Fruit fly (Drosophila melanogaster) ovary, adult (tissue): Measurements from ENCODE around the gene dsx.
A peak's percentile ranks its signal among the peaks of the same experiment; 100 is the strongest.

Experiments used
- CG17801 ChIP-seq: fragments of 200-800 bp; optimal IDR thresholded peaks from 2 replicates; lab custom pipeline; 2019; ENCODE audit warnings: missing biosample characterization, mild to moderate bottlenecking, missing genetic modification characterization, moderate library complexity; ENCODE audit not compliant: partially characterized antibody

dsx gene

DNA sequence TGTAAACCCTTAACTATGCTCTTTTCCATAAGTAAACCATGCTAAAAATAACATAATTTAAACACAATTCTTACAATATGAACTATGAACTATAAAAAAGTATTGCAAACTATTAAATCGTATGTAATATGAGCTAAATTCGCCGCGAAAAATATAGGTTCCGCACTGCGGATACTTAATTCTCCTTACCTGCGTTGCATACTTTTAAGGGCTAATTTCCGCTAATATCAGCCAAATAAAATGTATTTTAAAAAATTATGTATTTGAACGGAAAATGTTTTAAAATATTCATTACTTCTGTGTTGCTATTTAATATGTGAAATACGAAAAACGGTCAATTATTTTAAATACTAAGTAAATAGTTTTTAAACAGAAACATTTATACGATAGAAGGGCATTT lies at the start of gene dsx:
TSS of gene dsx (minus strand) at position 62 of the 400 bp plus-strand sequence.
- TF ChIP-seq CG17801 (GFP tag; lab: Kevin White, UChicago) = no peak

DNA sequence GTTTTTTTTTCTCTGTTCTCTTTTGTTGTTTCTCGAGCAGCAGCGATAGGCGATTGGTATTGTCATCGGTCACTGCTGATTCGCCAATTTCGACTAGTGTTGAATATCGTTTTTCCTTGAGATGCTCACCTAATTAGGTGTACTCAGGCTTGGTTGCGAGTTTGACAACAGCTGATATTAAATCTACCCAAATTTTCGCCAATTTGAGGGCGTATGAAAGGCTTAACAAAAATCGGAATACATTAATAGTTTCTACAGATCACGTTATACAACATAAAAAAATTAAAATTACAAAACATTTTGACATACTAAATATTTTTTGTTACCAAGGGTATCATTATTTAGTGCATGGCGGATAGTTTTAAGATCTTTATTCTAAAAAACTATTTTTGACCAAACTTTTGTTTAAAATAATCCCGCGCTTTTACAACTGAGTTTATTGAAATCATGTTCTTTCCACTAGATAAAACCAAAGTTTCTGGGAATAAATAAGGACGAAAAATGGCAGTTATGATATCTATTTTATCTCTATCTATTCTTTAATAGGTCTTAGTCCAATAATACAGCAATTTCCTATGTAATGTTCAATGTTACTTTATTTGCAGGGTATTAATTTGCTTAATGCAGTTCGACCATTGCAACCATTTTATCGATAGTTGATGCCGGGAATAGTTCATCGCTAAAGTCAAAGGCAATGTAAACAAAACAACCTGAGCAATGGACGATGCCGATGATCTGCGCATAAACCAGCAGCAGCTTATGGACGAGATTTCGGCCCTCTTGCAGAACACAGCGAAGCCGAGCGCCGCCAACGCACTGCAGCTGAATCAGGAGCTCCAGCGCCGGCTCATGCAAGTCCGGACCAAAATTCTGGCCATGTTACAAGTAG lies 46.2 kb upstream of the dsx start, which contains the start of the genes CG10435 and Pbp95:
TSS of gene CG10435 (minus strand) at position 81 of the 889 bp plus-strand sequence.
TSS of gene Pbp95 (plus strand) at position 671 of the 889 bp plus-strand sequence.
- peak; percentile 66 for TF ChIP-seq CG17801 (GFP tag; lab: Kevin White, UChicago)

DNA sequence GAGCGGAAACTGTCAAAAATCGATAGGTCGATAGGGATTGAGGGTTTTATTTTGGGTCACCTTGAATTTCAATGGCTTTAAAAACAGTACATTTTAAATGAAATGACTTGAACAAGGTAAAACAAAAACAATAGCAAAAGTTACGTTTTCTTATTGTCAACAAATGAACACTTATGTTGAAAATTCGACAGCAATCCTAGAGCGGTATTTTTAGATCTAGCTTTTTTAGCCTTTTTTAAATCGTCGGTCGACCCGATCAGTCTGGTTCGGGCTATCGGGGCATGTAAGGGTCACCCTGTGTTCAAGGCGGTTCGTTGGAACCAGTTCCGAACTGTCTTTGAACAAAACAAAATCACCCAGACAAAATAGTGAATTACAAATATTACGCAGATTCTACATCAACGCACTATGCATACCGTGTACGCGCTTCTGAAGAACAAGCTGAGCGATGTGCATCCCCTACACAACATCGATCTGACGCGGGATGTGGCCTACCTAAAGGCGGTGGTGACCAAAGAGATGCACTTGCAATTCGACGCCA lies 41.9 kb upstream of the dsx start, which contains the start of the genes CG11052 and CG3223:
TSS of gene CG11052 (minus strand) at position 218 of the 541 bp plus-strand sequence.
TSS of gene CG3223 (plus strand) at position 321 of the 541 bp plus-strand sequence.
- peak; percentile 26 for TF ChIP-seq CG17801 (GFP tag; lab: Kevin White, UChicago)

DNA sequence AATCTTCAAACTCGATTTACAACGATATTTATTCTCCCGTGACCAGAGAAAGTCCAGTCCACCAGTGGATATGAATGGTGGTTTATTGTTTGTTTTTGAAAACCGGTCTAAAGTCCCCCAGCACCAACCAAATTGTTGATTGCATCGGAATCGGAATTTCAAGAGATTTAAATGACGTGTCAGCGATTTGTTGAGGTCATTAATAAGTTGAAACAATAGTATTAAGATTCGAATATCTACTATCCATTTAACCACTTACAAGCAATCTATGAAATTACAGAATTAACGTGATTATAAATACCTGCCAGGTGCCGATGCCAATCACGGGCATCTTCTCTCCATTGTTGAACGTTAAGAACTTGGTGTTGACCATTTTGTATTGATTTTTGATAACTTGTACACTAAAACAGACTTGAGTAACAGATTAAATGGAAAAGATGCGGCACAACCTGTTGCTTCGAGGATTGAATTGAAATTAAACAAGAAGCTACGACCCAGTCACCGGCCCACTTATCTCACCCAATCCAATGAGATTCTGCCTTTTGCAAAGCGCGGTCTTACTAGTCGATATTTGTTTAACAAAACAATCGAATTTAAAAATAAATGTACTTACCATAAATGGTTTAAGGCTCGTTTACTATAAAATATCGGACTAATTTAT lies 40.5 kb upstream of the dsx start, which contains the start of gene CG2767:
TSS of gene CG2767 (minus strand) at position 516 of the 661 bp plus-strand sequence.
- no peak for TF ChIP-seq CG17801 (GFP tag; lab: Kevin White, UChicago)

DNA sequence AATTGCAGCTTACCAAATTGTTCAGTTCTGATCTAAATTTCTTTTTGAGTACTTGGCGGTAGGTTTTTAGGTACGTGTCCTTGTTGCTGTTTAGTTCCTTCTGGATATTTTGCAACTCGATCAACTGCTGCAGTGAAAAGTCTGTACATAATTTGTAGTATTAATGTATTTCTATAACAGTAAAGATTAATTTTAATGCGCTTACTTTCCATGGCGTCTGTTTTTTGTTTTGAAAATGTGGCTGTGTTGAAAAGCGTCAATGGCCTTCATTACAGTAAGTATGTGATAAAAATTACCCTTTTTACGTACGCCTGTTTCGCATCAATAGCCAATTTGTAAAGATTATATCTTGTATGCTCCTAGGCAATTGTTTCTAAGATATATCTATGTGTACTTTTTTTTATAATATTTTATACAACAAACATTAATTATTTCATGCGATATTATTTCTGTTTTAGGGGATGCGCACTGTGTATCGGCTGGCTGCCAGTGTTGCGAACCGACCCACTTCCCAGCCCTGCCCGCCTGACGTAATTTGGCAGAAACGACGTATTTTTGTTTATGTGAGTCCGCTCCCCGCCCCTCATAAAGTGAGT lies 34.0 kb upstream of the dsx start, which contains the start of the genes Kmn2 and CG2698:
TSS of gene Kmn2 (minus strand) at position 236 of the 596 bp plus-strand sequence.
TSS of gene CG2698 (plus strand) at position 489 of the 596 bp plus-strand sequence.
- peak; percentile 90 for TF ChIP-seq CG17801 (GFP tag; lab: Kevin White, UChicago)

DNA sequence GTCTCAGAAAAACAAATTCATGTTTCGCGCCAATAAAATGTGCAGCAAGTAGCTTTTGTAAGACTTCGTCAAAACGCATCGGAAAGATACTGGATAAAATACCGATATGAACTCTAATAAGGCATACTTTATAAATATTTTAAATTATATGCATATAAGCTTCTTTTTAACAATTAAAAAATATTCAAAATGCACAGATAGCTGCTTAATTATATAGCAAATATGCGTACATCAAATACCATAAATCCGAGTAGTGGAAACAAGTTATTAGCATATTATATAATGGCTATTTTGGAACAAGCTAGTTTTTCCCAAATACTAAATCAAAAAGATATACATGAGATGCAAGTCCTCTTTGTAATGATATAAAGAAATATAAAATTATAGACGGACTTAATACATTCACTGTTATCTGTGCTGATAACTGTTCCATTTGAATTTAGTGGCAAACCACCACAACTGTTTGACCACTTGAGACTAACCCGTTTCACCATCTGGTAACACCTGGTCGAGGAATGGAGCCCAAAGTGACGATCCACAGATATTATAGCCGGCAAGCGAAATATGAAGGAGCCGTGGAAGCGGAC lies 32.4 kb upstream of the dsx start, which contains the start of gene PIG-H:
TSS of gene PIG-H (plus strand) at position 303 of the 587 bp plus-strand sequence.
- TF ChIP-seq CG17801 (GFP tag; lab: Kevin White, UChicago) = no peak

DNA sequence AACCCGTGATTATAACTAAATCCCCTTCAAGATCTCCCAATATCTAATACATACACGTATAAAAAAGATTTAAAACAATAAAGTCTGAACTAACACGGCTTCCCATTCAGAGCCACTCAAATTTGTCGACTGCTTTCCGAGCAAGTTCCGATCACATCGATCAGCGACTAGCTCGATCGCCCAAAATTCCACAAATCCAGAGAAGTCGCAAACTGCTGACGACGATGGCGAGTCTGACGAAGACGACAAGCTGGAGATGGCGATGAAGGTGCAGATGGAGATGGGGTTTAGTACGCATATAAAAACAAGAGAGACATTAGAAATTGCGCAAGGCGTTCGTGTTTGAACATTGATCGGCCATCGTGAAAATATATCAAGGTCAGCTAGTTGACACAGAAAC lies 31.6 kb upstream of the dsx start:
- TF ChIP-seq CG17801 (GFP tag; lab: Kevin White, UChicago) = no peak

DNA sequence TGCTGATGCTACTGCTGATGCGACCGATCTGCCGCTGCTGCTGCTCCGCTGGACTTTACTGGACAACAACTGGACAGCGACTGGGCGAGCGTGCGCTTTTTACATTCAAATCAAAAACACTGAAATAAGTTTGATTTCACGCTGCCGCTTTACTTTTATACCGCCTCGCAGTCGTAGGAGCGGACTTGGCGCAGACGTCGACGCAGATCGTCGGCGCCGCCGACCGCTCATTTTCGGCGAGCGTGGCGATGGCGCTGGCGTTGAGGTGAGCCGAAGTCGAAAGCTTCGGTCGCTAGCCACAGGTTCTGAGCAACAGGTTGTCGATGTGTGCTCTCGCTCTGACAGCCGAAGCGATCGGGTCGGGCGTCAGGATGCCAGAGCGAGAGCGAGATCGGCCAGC lies 28.5 kb upstream of the dsx start, which contains the start of gene Elovl7:
TSS of gene Elovl7 (minus strand) at position 131 of the 400 bp plus-strand sequence.
- no peak for TF ChIP-seq CG17801 (GFP tag; lab: Kevin White, UChicago)

DNA sequence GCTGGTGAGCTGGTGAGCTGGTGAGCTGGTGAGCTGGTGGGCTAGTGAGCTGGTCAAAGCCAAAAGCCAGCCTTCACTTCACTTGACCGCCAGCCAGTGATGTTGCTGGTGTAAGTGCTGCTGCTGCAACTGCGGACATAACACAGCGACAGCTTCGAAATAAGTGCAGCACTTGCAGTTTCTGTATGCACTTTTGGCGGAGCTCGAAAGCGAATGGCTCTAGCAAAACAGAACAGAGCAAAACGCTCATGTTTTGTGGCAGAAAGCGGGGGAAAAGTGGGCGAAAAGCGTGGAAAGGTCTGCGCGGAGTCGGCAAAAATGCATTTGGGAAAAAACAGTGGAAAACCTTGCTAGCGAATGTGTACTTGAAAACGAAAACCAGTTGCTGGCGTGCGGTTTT lies 27.4 kb upstream of the dsx start:
- no peak for TF ChIP-seq CG17801 (GFP tag; lab: Kevin White, UChicago)

DNA sequence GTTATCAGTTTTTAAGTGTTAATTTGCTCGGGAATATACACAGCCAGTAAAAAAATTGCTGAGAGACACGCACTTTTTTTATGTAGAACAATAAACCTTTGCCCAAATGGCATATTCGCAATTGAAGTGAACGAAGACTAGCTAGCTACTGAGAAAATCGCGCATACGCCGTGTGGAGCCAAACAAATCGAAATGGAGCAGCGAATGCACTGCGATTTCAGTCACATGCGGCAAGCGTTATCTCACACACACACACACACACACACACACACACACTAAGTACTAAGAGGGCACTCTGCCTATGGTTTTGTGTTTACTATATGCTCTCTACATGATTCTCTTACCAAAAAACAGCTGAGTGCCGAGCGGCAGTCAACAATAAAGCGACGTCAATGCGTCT lies 26.3 kb upstream of the dsx start:
- no peak for TF ChIP-seq CG17801 (GFP tag; lab: Kevin White, UChicago)

DNA sequence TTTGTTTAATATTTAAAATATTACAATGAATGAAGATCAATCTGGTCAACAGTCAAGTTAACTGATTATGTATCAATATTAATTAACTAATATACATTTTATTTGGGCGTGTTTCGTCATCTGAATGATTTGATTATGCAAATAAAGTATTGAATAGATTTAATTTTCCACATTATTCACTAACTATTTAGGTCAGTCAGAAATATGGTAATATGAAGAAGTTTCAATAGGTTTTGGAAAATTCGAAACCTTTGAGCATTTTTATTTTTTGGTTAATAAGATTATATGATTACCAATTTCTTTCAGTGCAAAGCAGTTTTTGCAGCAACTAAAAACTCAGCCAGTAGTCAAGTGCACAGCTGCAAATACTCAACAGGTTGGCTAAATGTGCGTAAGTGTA lies 24.9 kb upstream of the dsx start:
- no peak for TF ChIP-seq CG17801 (GFP tag; lab: Kevin White, UChicago)

DNA sequence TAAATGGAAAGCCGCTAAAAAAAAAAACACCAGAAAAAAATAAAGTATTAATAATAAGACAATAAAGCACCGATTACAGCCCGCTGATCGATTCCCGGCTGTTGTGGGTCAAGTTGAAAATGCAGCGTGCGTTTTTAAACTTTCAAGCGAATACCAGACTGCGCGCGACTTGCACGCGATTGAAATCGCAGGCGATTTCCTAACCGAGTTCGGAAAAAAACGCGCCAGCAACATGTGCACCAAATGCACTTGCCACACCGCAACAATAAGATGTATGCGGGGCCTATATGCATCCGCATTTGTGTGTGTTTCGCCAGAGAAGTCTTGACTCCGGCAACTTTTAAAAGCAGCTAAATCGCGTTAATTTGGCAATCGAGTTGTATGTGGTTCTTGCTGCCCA lies 24.2 kb upstream of the dsx start:
- no peak for TF ChIP-seq CG17801 (GFP tag; lab: Kevin White, UChicago)

DNA sequence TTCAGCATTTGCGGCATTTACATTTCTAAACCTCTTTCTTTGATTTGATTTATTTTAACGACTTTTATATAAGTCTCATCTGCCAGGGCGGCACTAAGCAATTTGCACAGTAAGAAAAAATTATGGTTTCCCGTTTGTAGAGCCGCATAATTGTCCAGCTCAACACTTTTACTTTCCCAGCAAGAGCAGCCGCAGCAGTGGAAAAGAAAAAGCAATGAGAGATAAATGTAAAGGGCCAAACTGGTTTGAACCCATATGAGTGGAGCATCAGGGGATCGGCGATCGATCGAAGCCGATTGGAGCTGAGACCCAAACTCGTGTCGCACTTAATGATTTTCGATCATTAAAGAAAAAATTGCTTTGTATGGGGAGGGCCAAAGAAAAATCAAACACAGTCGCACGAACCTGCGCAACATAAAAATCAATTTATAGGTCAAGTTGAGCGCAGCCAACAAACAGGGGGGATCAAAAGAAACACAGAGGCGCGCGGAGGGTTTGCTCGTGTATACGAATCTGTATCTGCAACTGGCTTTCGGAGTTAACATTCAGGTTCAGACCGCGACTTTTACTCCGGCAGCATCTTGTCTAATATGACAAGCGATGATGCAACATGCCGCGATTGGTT lies 23.7 kb upstream of the dsx start:
- TF ChIP-seq CG17801 (GFP tag; lab: Kevin White, UChicago) = no peak
